Worm (Caenorhabditis elegans) whole organism, midembryonic: ENCODE results near the gene ufd-2.

Experiments
- T22C8.4 ChIP-seq: fragments of 200-800 bp; sonication (Bioruptor generic); IDR thresholded peaks from 2 replicates; pipeline ENCODE4 v1.3.6; 2022; ENCODE audit warnings: missing genetic modification characterization, missing compliant biosample characterization
- flt-1 ChIP-seq: fragments of 200-800 bp; sonication (Bioruptor generic); IDR thresholded peaks from 2 replicates; pipeline ENCODE4 v1.3.6; 2022; ENCODE audit warnings: missing genetic modification characterization, missing compliant biosample characterization
- klf-2 ChIP-seq: fragments of 200-800 bp; sonication (Bioruptor generic); conservative IDR thresholded peaks from 2 replicates; pipeline ENCODE4 v1.3.6; 2022; ENCODE audit warnings: missing genetic modification reagents, missing genetic modification characterization, missing compliant biosample characterization
- med-1 ChIP-seq: sonication (generic microtip); optimal IDR thresholded peaks from 2 replicates; lab custom pipeline; 2017; ENCODE audit warnings: missing genetic modification characterization, mild to moderate bottlenecking, missing compliant biosample characterization, antibody characterized with exemption, missing genetic modification reagents; ENCODE audit not compliant: insufficient read depth
- ref-1 ChIP-seq: fragments of 200-800 bp; sonication (Bioruptor generic); conservative IDR thresholded peaks from 2 replicates; pipeline ENCODE4 v1.3.6; 2022; ENCODE audit warnings: missing genetic modification reagents, missing genetic modification characterization, missing compliant biosample characterization
- tab-1 ChIP-seq: fragments of 200-800 bp; sonication (Bioruptor generic); IDR thresholded peaks from 2 replicates; pipeline ENCODE4 v1.3.6; 2022; ENCODE audit warnings: missing genetic modification characterization, missing compliant biosample characterization
- ztf-23 ChIP-seq: fragments of 200-800 bp; sonication (Bioruptor generic); IDR thresholded peaks from 2 replicates; pipeline ENCODE4 v1.3.6; 2022; ENCODE audit warnings: missing genetic modification reagents, missing genetic modification characterization, missing compliant biosample characterization
- ztf-29 ChIP-seq: fragments of 200-800 bp; sonication (Bioruptor generic); IDR thresholded peaks from 2 replicates; pipeline ENCODE4 v1.3.6; 2022; ENCODE audit warnings: missing genetic modification reagents, missing genetic modification characterization, missing compliant biosample characterization

DNA sequence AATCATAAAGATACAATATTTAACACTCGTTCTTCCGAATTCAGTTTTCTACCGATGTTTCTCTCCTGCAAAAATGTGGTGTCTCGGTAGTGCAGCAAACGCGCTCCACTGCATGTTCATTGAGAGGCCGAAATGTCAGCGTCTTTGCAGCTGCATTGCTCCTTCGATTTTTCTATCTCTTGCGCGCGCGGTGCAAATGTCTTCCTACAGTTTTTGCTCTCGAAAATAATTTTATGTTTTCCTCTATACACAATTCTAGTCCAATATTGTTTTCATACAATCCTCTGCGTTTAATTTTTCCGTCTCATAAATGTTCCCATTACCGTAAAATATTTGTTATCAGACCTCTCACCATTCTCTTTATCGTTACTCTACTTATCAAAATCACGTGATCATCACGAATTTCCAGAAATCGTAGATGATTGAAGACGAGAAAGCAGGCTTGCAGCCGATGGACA, at the start of gene ufd-2:
- TF ChIP-seq flt-1, result no peak
- TF ChIP-seq ztf-23 (GFP tag; lab: Robert Waterston, UW), result no peak
- no peak for TF ChIP-seq T22C8.4
- no peak for TF ChIP-seq klf-2
- no peak for TF ChIP-seq tab-1 (GFP tag; lab: Robert Waterston, UW)
- no peak for TF ChIP-seq ref-1 (GFP tag; lab: Robert Waterston, UW)
- TF ChIP-seq med-1, result no peak
- no peak for TF ChIP-seq ztf-29 (GFP tag; lab: Robert Waterston, UW)
